Worm (Caenorhabditis elegans) whole organism, mixed stage, embryonic: ENCODE measurements around the gene F38H4.5.

ENCODE experiments used
- elt-3 ChIP-seq: fragments of 150-350 bp; optimal IDR thresholded peaks from 2 replicates; lab custom pipeline; 2014; ENCODE audit warnings: missing biosample characterization, missing genetic modification characterization
- lsy-2 ChIP-seq: fragments of 150-350 bp; optimal IDR thresholded peaks from 2 replicates; lab custom pipeline; 2014; ENCODE audit warnings: missing biosample characterization, missing genetic modification characterization
- mab-5 ChIP-seq: fragments of 150-350 bp; optimal IDR thresholded peaks from 2 replicates; lab custom pipeline; 2014; ENCODE audit warnings: missing biosample characterization, missing genetic modification characterization
- mep-1 ChIP-seq: fragments of 150-350 bp; optimal IDR thresholded peaks from 2 replicates; lab custom pipeline; 2017; ENCODE audit warnings: missing biosample characterization, missing genetic modification reagents, missing genetic modification characterization, inconsistent platforms
- nhr-76 ChIP-seq: sonication (generic microtip); optimal IDR thresholded peaks from 2 replicates; lab custom pipeline; 2017; ENCODE audit warnings: missing biosample characterization, missing genetic modification characterization
- unc-62 ChIP-seq: fragments of 150-350 bp; optimal IDR thresholded peaks from 2 replicates; lab custom pipeline; 2014; ENCODE audit warnings: missing biosample characterization, missing genetic modification reagents, missing genetic modification characterization

DNA sequence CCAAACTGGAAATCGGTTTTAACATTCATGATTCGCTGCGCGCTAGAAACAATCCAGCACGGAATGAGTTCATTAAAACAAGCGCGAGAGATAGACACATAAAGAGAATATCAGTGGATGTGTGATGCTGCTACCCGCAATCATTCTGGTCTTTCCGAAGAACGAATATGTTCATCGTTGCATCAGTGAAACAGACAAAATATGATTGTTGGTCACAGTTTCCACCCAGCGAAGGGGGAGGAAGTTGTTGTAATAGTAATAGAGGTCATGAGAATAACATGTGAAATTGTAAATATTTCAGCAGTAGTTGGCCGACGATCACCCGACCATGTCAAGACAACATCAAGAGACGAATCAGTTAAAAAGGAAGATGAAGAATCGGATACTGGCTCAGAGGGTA, 49.2 kb downstream of the F38H4.5 start:
- TF ChIP-seq mab-5 (tag; lab: Kevin White, UChicago) = no peak
- no peak for TF ChIP-seq mep-1 (tag; lab: Kevin White, UChicago)
- TF ChIP-seq elt-3 (tag; lab: Kevin White, UChicago) = no peak
- TF ChIP-seq nhr-76 (tag; lab: Kevin White, UChicago) = no peak
- TF ChIP-seq lsy-2 = no peak
- TF ChIP-seq unc-62 (GFP tag; lab: Kevin White, UChicago) = no peak
